Worm (Caenorhabditis elegans): ENCODE results near the gene Y102F5A.1.

The Y102F5A.1 gene

DNA sequence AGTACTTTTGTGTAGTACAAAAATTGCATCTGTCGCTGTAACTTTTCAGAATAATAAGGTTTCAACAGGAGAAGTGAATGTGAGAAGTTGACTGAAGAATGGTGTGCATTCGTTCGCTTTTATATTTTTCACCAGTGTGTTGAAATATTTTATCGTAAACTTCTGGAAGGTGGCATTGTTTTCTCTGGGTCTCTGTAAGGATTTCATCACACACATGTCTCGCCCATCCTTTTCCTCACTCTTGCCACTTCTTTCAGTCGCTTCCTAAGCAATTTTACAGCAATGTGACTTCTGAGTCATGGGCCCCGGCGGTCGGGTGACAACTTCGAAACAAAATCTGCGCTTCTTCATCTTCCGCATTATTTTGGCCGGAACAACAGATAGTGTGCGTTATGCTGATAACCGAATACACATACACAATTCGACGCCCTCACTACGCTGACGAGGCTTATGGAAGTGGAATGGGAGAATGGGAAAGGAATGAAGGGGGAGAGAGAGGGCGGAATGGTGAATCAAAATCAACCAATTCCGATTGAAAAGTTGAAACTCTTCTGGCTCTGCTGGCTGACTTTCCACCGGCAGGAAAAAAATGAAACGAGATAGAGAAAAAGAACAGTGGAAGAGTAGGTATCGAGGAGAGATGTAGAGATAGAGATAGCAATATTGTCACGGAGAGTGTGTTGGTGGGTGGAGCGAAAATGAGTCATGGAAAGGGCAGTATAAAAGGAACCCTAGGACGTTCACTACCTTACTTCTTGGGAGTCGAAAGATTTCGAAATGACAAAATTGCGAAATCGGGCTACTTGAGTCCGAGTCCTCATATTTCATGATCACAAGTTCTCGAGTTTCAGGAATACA, 7.5 kb upstream of the Y102F5A.1 start:
- TF ChIP-seq W03F9.2 (tag; optimal IDR thresholded peaks at IDR 0.05): no peak
- no peak for TF ChIP-seq dao-5 (tag; optimal IDR thresholded peaks at IDR 0.05)
- TF ChIP-seq him-1 (tag; optimal IDR thresholded peaks at IDR 0.05): no peak

DNA sequence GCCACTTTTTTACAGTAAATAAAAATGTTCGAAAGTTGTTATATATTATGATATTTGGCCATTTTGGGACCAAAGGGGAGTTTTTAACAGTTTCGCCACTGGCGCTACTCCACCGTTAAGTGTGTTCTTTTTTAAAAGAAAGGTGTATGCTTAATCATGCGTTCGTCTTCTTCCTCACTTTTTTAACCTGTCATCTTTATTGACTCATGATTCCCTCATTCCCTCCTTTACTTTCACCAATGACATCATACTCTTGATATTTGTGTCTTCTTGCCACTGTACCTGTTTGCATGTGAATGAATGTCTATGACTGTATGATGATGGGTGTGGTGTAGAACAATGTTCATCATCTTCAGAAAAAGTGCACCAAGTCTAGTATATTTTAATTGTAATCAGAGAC, 6.5 kb upstream of the Y102F5A.1 start:
- TF ChIP-seq him-1 (tag; optimal IDR thresholded peaks at IDR 0.05) (no peak), dao-5 (tag; optimal IDR thresholded peaks at IDR 0.05) (peak; percentile 20)

DNA sequence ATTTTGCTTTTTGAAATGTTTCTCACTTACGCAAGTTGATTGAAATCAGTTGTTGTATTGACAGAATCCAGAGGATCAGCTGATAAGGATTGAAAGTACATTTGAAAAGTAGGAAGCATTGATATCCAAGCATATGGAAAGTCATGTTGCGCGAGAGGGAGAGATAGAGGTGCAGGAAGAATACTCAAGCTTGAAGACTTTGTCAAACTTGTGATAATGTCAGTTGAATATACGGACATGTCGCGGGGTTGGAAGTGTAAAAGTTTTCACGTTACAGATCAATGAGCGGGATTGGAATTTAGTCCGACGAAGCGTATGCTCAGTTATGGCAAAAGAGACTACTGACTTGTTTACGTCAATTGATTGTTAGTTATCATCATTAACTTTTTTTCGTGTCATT, 14.9 kb downstream of the Y102F5A.1 start, which contains the start of gene ttx-3:
Gene ttx-3 (minus strand): TSS at position 101 of the 400 bp plus-strand sequence.
- TF ChIP-seq him-1 (tag; optimal IDR thresholded peaks at IDR 0.05) (no peak), W03F9.2 (tag; optimal IDR thresholded peaks at IDR 0.05) (no peak), dao-5 (tag; optimal IDR thresholded peaks at IDR 0.05) (no peak)

DNA sequence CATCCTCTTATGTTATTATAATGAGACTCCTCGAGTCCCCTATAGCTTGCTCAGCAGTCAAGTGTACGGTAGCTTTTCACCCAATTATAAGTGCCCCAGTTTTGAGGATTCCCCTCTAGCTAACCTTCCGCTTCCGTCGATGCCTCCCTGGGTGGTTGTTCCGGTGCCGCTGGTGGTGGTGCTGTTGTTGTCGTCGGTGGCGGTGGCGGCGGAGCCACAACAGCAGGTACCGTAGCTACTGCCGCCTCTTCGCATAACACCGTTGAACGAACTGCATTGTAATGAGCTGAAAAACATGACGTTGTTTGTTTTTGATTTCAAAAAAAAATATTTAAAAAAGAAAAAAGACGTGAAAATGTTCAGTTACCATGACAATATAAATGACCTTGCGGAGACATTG, 17.7 kb downstream of the Y102F5A.1 start:
- TF ChIP-seq dao-5 (tag; optimal IDR thresholded peaks at IDR 0.05) (no peak), him-1 (tag; optimal IDR thresholded peaks at IDR 0.05) (no peak), W03F9.2 (tag; optimal IDR thresholded peaks at IDR 0.05) (no peak)

DNA sequence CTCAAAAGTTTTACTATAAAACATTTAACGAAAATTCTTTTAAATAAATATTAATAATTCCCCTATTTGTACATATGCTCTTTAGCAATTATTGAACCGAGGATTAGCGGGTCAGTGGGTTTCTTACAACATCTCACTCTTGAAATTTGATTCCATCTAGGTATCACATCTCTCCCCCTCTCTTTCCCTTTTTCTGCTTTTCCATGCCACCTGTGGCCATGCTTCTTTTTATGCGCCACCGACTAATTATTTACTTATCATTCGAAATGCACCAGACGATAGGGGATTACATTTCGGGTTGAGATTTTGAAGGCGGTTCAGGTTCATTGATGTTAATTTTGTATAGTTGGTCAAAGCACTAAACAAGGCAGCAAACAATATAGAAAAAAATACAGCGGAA, 18.3 kb downstream of the Y102F5A.1 start:
- TF ChIP-seq W03F9.2 (tag; optimal IDR thresholded peaks at IDR 0.05): no peak
- TF ChIP-seq him-1 (tag; optimal IDR thresholded peaks at IDR 0.05): no peak
- TF ChIP-seq dao-5 (tag; optimal IDR thresholded peaks at IDR 0.05): no peak

DNA sequence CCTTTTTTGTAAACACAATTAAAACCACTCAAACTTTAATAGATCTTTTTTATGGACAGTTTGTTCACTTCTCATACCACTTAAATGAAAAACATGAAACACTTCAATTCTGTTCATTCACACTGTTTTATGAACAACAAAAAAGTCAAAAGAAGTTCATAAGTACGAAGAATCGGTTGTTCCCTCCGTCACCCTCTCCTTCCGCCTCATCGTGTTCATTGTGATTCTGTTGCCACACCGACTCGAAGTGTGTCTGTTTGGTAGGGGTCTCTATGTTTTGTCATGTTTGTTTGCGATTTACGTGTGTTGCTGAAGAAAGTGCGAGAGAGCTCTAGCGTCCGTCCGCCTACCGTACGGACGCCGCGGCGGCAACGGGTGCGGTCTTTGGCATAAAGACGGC, 25.3 kb downstream of the Y102F5A.1 start, which contains the start of gene lact-7:
Gene lact-7 (plus strand): TSS at position 301 of the 400 bp plus-strand sequence.
- TF ChIP-seq W03F9.2 (tag; optimal IDR thresholded peaks at IDR 0.05): no peak
- no peak for TF ChIP-seq dao-5 (tag; optimal IDR thresholded peaks at IDR 0.05)
- TF ChIP-seq him-1 (tag; optimal IDR thresholded peaks at IDR 0.05): no peak

DNA sequence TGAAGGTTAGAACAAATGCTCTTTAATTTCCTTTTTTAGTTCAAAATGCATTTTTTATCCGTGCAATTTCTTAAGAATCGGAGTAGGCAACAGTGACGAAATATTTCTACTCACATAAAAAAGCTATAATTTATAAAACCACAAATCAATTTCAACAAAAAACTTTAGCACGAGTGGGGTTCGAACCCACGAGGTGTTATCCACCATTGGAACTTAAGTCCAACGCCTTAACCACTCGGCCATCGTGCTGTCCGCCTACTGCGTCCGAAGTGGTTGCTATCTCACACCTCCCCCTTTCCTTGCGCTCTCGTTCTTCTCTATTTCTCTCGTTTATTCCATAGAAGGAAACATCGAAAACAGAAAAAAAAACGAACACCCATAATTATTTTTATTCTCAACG, 26.5 kb downstream of the Y102F5A.1 start:
- TF ChIP-seq W03F9.2 (tag; optimal IDR thresholded peaks at IDR 0.05) (peak; percentile 48), dao-5 (tag; optimal IDR thresholded peaks at IDR 0.05) (peak; percentile 86), him-1 (tag; optimal IDR thresholded peaks at IDR 0.05) (peak; percentile 90)

DNA sequence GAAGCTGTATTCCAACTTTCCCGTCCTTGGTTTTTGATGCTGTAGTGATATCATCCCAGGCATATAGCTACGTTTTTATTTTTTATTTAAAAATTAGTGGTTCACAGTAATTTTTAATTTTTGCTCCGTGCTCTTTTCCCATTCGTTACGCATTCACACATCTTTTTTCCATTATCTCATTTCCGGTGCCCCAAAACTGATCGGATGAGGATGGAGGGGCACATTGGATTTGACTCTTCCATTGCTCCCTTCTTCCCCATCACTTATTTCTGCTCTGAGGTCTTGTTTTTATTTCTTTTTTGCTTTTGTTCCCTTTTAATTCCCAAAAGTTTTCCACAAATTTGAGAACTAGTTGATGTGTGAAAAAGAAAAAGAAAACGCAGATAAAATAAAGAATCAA, 31.0 kb downstream of the Y102F5A.1 start:
- TF ChIP-seq dao-5 (tag; optimal IDR thresholded peaks at IDR 0.05) (no peak), him-1 (tag; optimal IDR thresholded peaks at IDR 0.05) (no peak), W03F9.2 (tag; optimal IDR thresholded peaks at IDR 0.05) (no peak)

DNA sequence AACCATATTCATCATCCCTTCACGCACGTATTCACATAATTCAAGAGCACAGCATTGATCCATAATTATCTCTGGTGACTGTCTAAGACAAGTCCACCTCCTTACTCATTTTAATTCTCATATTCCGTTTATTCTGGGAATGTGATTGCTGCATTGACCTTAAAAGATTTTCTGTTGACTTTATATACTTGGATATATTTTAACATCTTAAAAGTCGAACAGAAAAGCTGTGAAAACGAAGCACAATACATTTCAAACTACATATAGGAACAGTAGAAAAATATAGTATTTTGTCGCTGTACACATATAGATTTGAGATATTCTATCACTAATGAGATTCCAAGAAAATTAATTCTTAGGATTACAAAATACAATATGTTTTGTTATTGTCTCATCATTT, 31.8 kb downstream of the Y102F5A.1 start:
- no peak for TF ChIP-seq dao-5 (tag; optimal IDR thresholded peaks at IDR 0.05)
- no peak for TF ChIP-seq W03F9.2 (tag; optimal IDR thresholded peaks at IDR 0.05)
- TF ChIP-seq him-1 (tag; optimal IDR thresholded peaks at IDR 0.05): no peak

DNA sequence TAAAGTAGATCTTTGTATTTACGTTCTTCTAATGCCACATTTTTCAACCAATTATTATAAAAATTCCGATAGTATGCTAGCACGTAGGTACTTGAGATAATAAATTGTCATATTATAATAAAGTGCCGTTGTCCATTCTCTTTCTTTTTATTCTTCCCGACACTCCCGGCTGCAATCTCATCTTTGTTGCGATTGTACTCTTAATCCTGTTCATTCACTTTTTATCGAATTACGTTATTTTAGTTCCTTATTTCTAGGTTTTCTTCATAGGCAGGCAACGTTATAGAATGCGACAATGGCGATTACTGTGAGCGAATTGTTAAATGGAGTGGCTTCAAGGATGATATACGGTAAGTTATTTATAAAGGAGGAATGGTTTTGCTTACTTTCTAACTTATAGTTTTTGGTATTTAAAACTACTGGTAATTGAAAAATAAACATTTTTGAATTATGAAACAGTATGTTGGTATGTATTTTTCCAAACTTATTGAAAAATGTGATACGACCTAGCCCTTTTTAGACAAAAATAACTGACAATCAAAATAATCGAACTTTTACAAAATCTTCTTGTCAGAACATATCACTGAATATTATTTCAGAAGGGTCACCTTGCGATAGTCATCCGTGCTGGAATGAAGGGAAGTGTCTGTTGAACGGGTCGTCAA, 38.2 kb downstream of the Y102F5A.1 start, which contains the start of gene C40H5.2:
Gene C40H5.2 (plus strand): TSS at position 256 of the 665 bp plus-strand sequence.
- TF ChIP-seq dao-5 (tag; optimal IDR thresholded peaks at IDR 0.05): no peak
- no peak for TF ChIP-seq W03F9.2 (tag; optimal IDR thresholded peaks at IDR 0.05)
- no peak for TF ChIP-seq him-1 (tag; optimal IDR thresholded peaks at IDR 0.05)

DNA sequence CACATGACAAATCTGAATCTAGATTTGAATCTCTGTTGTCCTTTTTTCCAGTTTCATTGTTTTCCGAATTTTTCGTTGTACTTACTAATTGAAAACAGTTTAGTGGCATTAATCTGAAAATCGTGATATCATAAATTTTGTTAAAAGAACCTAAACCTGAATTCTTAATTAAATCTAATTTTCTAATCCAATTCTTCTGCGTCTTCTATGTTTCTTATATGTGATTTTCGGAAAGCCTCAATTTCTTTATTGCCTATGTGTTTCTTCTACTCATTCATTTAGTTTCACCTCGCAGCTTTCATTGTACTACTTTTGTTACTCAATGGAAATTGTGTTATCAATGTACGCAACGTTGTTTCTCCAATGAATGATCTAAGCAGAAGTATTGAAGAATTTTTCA, 40.4 kb downstream of the Y102F5A.1 start:
- TF ChIP-seq dao-5 (tag; optimal IDR thresholded peaks at IDR 0.05) (no peak), him-1 (tag; optimal IDR thresholded peaks at IDR 0.05) (no peak), W03F9.2 (tag; optimal IDR thresholded peaks at IDR 0.05) (no peak)

DNA sequence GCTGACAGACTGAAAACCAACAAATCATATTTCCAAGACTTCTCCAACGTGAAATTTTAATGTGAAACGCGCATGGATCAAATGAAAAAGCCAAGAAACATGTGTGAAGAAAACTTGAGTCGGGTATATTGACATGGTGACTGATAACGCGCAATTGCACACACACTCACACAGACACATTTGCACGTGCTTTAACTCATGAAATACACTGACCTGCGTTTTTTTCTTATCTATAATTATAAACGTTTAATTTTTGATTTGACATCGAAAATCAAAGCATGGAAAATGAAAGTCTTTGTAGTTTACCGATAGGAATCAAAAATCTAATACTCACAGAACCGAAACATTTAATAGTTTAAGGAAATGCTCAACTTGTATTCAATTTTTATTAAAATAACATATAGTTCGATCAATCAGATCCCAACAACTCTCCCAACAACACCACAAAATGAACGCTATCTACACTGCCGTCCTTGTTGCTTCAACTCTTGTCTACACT, 45.5 kb downstream of the Y102F5A.1 start, which contains the start of gene nspa-9:
Gene nspa-9 (plus strand): TSS at position 449 of the 499 bp plus-strand sequence.
- no peak for TF ChIP-seq W03F9.2 (tag; optimal IDR thresholded peaks at IDR 0.05)
- no peak for TF ChIP-seq him-1 (tag; optimal IDR thresholded peaks at IDR 0.05)
- no peak for TF ChIP-seq dao-5 (tag; optimal IDR thresholded peaks at IDR 0.05)

DNA sequence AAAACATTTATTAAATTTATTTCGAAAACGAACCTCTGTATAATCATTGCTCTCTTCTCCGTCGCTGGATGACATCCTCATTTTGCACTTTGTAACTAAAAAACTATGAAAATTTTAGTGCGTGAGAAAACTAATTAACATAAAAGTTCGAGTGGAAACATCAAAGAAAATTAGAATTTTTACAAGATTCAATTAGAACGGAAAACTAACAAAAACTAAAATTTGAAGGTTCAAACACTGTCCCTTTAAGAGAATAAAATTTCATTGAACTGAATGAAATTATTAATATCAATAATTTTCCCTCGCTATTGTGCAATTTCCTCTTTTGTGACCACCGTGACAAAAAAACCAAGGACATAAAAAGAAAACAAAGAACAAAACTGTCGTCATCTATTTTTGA, 47.1 kb downstream of the Y102F5A.1 start, which contains the start of gene D1053.3:
Gene D1053.3 (minus strand): TSS at position 101 of the 400 bp plus-strand sequence.
- TF ChIP-seq W03F9.2 (tag; optimal IDR thresholded peaks at IDR 0.05) (no peak), dao-5 (tag; optimal IDR thresholded peaks at IDR 0.05) (no peak), him-1 (tag; optimal IDR thresholded peaks at IDR 0.05) (no peak)

DNA sequence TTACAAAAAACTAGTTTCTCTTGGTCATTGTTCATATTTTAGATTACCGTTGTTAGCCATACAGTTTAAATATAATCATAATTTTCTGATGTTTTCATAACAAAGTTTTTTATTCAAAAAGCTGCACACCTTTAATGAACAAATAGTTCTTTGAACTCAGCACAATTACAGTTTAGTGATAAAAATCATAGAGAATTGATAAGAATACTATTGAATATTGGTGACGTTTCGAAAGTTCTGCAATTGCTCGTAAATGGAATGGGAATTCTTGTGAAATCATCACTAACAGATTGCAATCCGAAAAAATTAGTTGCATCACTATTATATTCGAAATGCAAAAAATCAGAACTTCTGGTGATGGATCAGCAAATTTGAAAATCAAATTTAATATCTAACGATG, 50.0 kb downstream of the Y102F5A.1 start:
- no peak for TF ChIP-seq dao-5 (tag; optimal IDR thresholded peaks at IDR 0.05)
- TF ChIP-seq W03F9.2 (tag; optimal IDR thresholded peaks at IDR 0.05): no peak
- no peak for TF ChIP-seq him-1 (tag; optimal IDR thresholded peaks at IDR 0.05)
